Fruit fly (Drosophila melanogaster) whole organism, embryonic: Measurements from ENCODE around the gene CG13928.

Experiments used
- Abd-B ChIP-seq: fragments of 200-800 bp; sonication (Bioruptor generic); optimal IDR thresholded peaks from 2 replicates; lab custom pipeline; 2018; ENCODE audit warnings: missing biosample characterization, mild to moderate bottlenecking, missing genetic modification characterization, moderate library complexity
- CG10321 ChIP-seq: fragments of 200-800 bp; sonication (Bioruptor generic); IDR thresholded peaks from 2 replicates; pipeline ENCODE4 v1.3.6; 2022; ENCODE audit warnings: missing biosample characterization, missing genetic modification characterization
- CG10431 ChIP-seq: fragments of 200-800 bp; sonication (Bioruptor generic); optimal IDR thresholded peaks from 3 replicates; lab custom pipeline; 2018; ENCODE audit warnings: missing biosample characterization, mild to moderate bottlenecking, missing genetic modification characterization
- CG10543 ChIP-seq: fragments of 200-800 bp; sonication (Bioruptor generic); optimal IDR thresholded peaks from 3 replicates; lab custom pipeline; 2017; ENCODE audit warnings: missing biosample characterization, mild to moderate bottlenecking, missing genetic modification characterization, moderate library complexity
- CG1233 ChIP-seq: fragments of 200-800 bp; sonication (Bioruptor generic); optimal IDR thresholded peaks from 4 replicates; lab custom pipeline; 2018; ENCODE audit warnings: missing biosample characterization, mild to moderate bottlenecking, missing genetic modification characterization
- CG12659 ChIP-seq: fragments of 200-800 bp; sonication (Bioruptor generic); optimal IDR thresholded peaks from 3 replicates; lab custom pipeline; 2017; ENCODE audit warnings: mild to moderate bottlenecking, missing biosample characterization, missing genetic modification reagents, missing genetic modification characterization
- CG15073 ChIP-seq: fragments of 200-800 bp; sonication (Bioruptor generic); optimal IDR thresholded peaks from 2 replicates; lab custom pipeline; 2016; ENCODE audit warnings: missing biosample characterization, missing genetic modification characterization
- CG31224 ChIP-seq: fragments of 200-800 bp; sonication (Bioruptor generic); IDR thresholded peaks from 2 replicates; pipeline ENCODE4 v1.3.6; 2022; ENCODE audit warnings: missing biosample characterization, missing genetic modification characterization
- CG31441 ChIP-seq: fragments of 200-800 bp; sonication (Bioruptor generic); IDR thresholded peaks from 2 replicates; pipeline ENCODE4 v1.3.6; 2022; ENCODE audit warnings: missing biosample characterization, missing genetic modification characterization
- CG3838 ChIP-seq: fragments of 200-800 bp; sonication (Bioruptor generic); optimal IDR thresholded peaks from 3 replicates; lab custom pipeline; 2016; ENCODE audit warnings: missing biosample characterization, missing genetic modification characterization
- CG4282 ChIP-seq: fragments of 200-800 bp; sonication (Bioruptor generic); optimal IDR thresholded peaks from 2 replicates; lab custom pipeline; 2016; ENCODE audit warnings: missing biosample characterization, missing genetic modification characterization
- CG4617 ChIP-seq: fragments of 200-800 bp; sonication (Bioruptor generic); optimal IDR thresholded peaks from 3 replicates; lab custom pipeline; 2016; ENCODE audit warnings: missing biosample characterization, missing genetic modification characterization, borderline replicate concordance
- CG4730 ChIP-seq: fragments of 200-800 bp; sonication (Bioruptor generic); IDR thresholded peaks from 2 replicates; pipeline ENCODE4 v1.3.6; 2022; ENCODE audit warnings: missing biosample characterization, missing genetic modification characterization
- CG6683 ChIP-seq: fragments of 200-800 bp; sonication (Bioruptor generic); optimal IDR thresholded peaks from 2 replicates; lab custom pipeline; 2017; ENCODE audit warnings: missing biosample characterization, mild to moderate bottlenecking, missing genetic modification characterization, missing genetic modification reagents
- CG6791 ChIP-seq: fragments of 200-800 bp; sonication (Bioruptor generic); IDR thresholded peaks from 3 replicates; pipeline ENCODE4 v1.3.6; 2022; ENCODE audit warnings: missing biosample characterization, missing genetic modification characterization; ENCODE audit not compliant: partially characterized antibody
- CG7745 ChIP-seq: fragments of 200-800 bp; sonication (Bioruptor generic); optimal IDR thresholded peaks from 2 replicates; lab custom pipeline; 2018; ENCODE audit warnings: missing biosample characterization, mild to moderate bottlenecking, missing genetic modification characterization, moderate library complexity
- CG8359 ChIP-seq: fragments of 200-800 bp; sonication (Bioruptor generic); optimal IDR thresholded peaks from 2 replicates; lab custom pipeline; 2017; ENCODE audit warnings: missing biosample characterization, mild to moderate bottlenecking, missing genetic modification characterization, borderline replicate concordance
- CG9727 ChIP-seq: fragments of 200-800 bp; sonication (Bioruptor generic); optimal IDR thresholded peaks from 3 replicates; lab custom pipeline; 2017; ENCODE audit warnings: missing biosample characterization, mild to moderate bottlenecking, missing genetic modification characterization
- Dad ChIP-seq: fragments of 200-800 bp; sonication (Bioruptor generic); optimal IDR thresholded peaks from 3 replicates; lab custom pipeline; 2016; ENCODE audit warnings: missing biosample characterization, missing genetic modification characterization
- Doc3 ChIP-seq: fragments of 200-800 bp; sonication (Bioruptor generic); IDR thresholded peaks from 3 replicates; pipeline ENCODE4 v1.3.6; 2022; ENCODE audit warnings: missing biosample characterization, missing genetic modification characterization; ENCODE audit not compliant: partially characterized antibody
- Drgx ChIP-seq: fragments of 200-800 bp; sonication (Bioruptor generic); IDR thresholded peaks from 2 replicates; pipeline ENCODE4 v1.3.6; 2022; ENCODE audit warnings: missing biosample characterization, missing genetic modification characterization
- E2f2 ChIP-seq: fragments of 200-800 bp; sonication (Bioruptor generic); IDR thresholded peaks from 2 replicates; pipeline ENCODE4 v1.3.6; 2022; ENCODE audit warnings: missing biosample characterization, missing genetic modification characterization
- Ets65A ChIP-seq: fragments of 200-800 bp; sonication (Bioruptor generic); peaks from one replicate; lab custom pipeline; 2016; ENCODE audit warnings: missing biosample characterization, missing genetic modification characterization
- Fer3 ChIP-seq: fragments of 200-800 bp; sonication (Bioruptor generic); optimal IDR thresholded peaks from 2 replicates; lab custom pipeline; 2018; ENCODE audit warnings: missing biosample characterization, mild to moderate bottlenecking, missing genetic modification characterization, moderate library complexity
- HHEX ChIP-seq: fragments of 200-800 bp; sonication (Bioruptor generic); optimal IDR thresholded peaks from 3 replicates; lab custom pipeline; 2017; ENCODE audit warnings: missing biosample characterization, mild to moderate bottlenecking, missing genetic modification characterization, missing genetic modification reagents
- HLH3B ChIP-seq: fragments of 200-800 bp; sonication (Bioruptor generic); IDR thresholded peaks from 2 replicates; pipeline ENCODE4 v1.3.6; 2022; ENCODE audit warnings: missing biosample characterization, missing genetic modification characterization
- HmgZ ChIP-seq: fragments of 200-800 bp; sonication (Bioruptor generic); optimal IDR thresholded peaks from 2 replicates; lab custom pipeline; 2018; ENCODE audit warnings: missing biosample characterization, mild to moderate bottlenecking, missing genetic modification characterization
- Hr3 ChIP-seq: fragments of 200-800 bp; sonication (Bioruptor generic); optimal IDR thresholded peaks from 3 replicates; lab custom pipeline; 2016; ENCODE audit warnings: missing biosample characterization, missing genetic modification characterization
- Pdp1 ChIP-seq, 2 experiments: fragments of 200-800 bp; sonication (Bioruptor generic); optimal IDR thresholded peaks; 3 replicates each; lab custom pipeline; 2016; ENCODE audit warnings: missing biosample characterization in 2 of 2, missing genetic modification characterization in 2 of 2, mild to moderate bottlenecking in 1 of 2, moderate library complexity in 1 of 2
- Poxn ChIP-seq: fragments of 200-800 bp; sonication (Bioruptor generic); IDR thresholded peaks from 2 replicates; pipeline ENCODE4 v1.3.6; 2022; ENCODE audit warnings: missing biosample characterization, missing genetic modification characterization
- Sox100B ChIP-seq: fragments of 200-800 bp; sonication (Bioruptor generic); optimal IDR thresholded peaks from 3 replicates; lab custom pipeline; 2018; ENCODE audit warnings: missing biosample characterization, mild to moderate bottlenecking, missing genetic modification characterization
- cato ChIP-seq: fragments of 200-800 bp; sonication (Bioruptor generic); optimal IDR thresholded peaks from 2 replicates; lab custom pipeline; 2016; ENCODE audit warnings: missing biosample characterization, missing genetic modification characterization, borderline replicate concordance
- crol ChIP-seq: fragments of 200-800 bp; sonication (Bioruptor generic); IDR thresholded peaks from 2 replicates; pipeline ENCODE4 v1.3.6; 2022; ENCODE audit warnings: missing biosample characterization, missing genetic modification characterization
- grn ChIP-seq: fragments of 200-800 bp; sonication (Bioruptor generic); optimal IDR thresholded peaks from 3 replicates; lab custom pipeline; 2017; ENCODE audit warnings: missing biosample characterization, missing genetic modification characterization
- hkb ChIP-seq, 2 experiments: fragments of 200-800 bp in 1 of 2; fragments of >200 bp in 1 of 2; sonication (Bioruptor generic) in 1 of 2; IDR thresholded peaks in 1 of 2; optimal IDR thresholded peaks in 1 of 2; 2 replicates each; pipeline versions ENCODE4 v1.3.6 to Lab custom; 2017 to 2022; ENCODE audit warnings: missing biosample characterization in 1 of 2, missing genetic modification characterization in 1 of 2
- jigr1 ChIP-seq: fragments of 200-800 bp; sonication (Bioruptor generic); IDR thresholded peaks from 3 replicates; pipeline ENCODE4 v1.3.6; 2022; ENCODE audit warnings: missing biosample characterization, missing genetic modification characterization
- knrl ChIP-seq: fragments of 200-800 bp; sonication (Bioruptor generic); IDR thresholded peaks from 3 replicates; pipeline ENCODE4 v1.3.6; 2022; ENCODE audit warnings: missing biosample characterization, missing genetic modification characterization; ENCODE audit not compliant: partially characterized antibody
- mirr ChIP-seq: fragments of 200-800 bp; sonication (Bioruptor generic); optimal IDR thresholded peaks from 3 replicates; lab custom pipeline; 2018; ENCODE audit warnings: missing biosample characterization, mild to moderate bottlenecking, missing genetic modification characterization
- nerfin-2 ChIP-seq: fragments of 200-800 bp; sonication (Bioruptor generic); IDR thresholded peaks from 2 replicates; pipeline ENCODE4 v1.3.6; 2022; ENCODE audit warnings: missing biosample characterization, missing genetic modification characterization; ENCODE audit not compliant: partially characterized antibody
- pan ChIP-seq, 4 experiments: fragments of >200 bp in 3 of 4; fragments of 200-800 bp in 1 of 4; sonication (Bioruptor generic) in 1 of 4; optimal IDR thresholded peaks in 3 of 4; IDR thresholded peaks in 1 of 4; 2 replicates each; pipeline versions ENCODE4 v1.3.6 to Lab custom; 2017 to 2022; ENCODE audit warnings: missing biosample characterization in 2 of 4, missing genetic modification characterization in 2 of 4, mixed read lengths in 1 of 4
- pb ChIP-seq: fragments of 200-800 bp; sonication (Bioruptor generic); optimal IDR thresholded peaks from 3 replicates; lab custom pipeline; 2016; ENCODE audit warnings: missing biosample characterization, missing genetic modification characterization
- sd ChIP-seq: fragments of 200-800 bp; sonication (Bioruptor generic); optimal IDR thresholded peaks from 3 replicates; lab custom pipeline; 2018; ENCODE audit warnings: missing biosample characterization, mild to moderate bottlenecking, missing genetic modification characterization, moderate library complexity
- sna ChIP-seq: fragments of 200-800 bp; sonication (Bioruptor generic); IDR thresholded peaks from 2 replicates; pipeline ENCODE4 v1.3.6; 2022; ENCODE audit warnings: missing biosample characterization, missing genetic modification characterization; ENCODE audit not compliant: partially characterized antibody
- sug ChIP-seq: fragments of 200-800 bp; optimal IDR thresholded peaks from 2 replicates; lab custom pipeline; 2019; ENCODE audit warnings: missing biosample characterization, mild to moderate bottlenecking, missing genetic modification characterization, moderate library complexity
- vfl ChIP-seq: fragments of 200-800 bp; sonication (Bioruptor generic); optimal IDR thresholded peaks from 2 replicates; lab custom pipeline; 2016; ENCODE audit warnings: missing biosample characterization, missing genetic modification characterization
- vvl ChIP-seq: fragments of 200-800 bp; sonication (Bioruptor generic); IDR thresholded peaks from 2 replicates; pipeline ENCODE4 v1.3.6; 2022; ENCODE audit warnings: missing biosample characterization, missing genetic modification characterization

The CG13928 gene

dm6 chr3L:1580194-1580593, 48.0 kb downstream of the CG13928 start (continued):
- TF ChIP-seq vfl (GFP tag; lab: Kevin White, UChicago) = no peak
- TF ChIP-seq sug = no peak
- peak; percentile 79 for TF ChIP-seq crol (GFP tag; lab: Robert Waterston, UW)
- TF ChIP-seq CG10543 (GFP tag; lab: Kevin White, UChicago) = peak; percentile 46
- TF ChIP-seq Dad (GFP tag; lab: Kevin White, UChicago) = no peak

- TF ChIP-seq Abd-B (GFP tag; lab: Kevin White, UChicago) (no peak), jigr1 (GFP tag; lab: Robert Waterston, UW) (0 out of 3 replicates have a peak, but pooled peaks have one; percentile 30), CG4730 (GFP tag; lab: Robert Waterston, UW) (peak; percentile 49; the same call in 1 of the 2 replicates), CG8359 (GFP tag; lab: Kevin White, UChicago) (peak; percentile 81), knrl (GFP tag; lab: Robert Waterston, UW) (no peak), Sox100B (GFP tag; lab: Kevin White, UChicago) (peak; percentile 81), HLH3B (peak; percentile 59), CG3838 (GFP tag; lab: Kevin White, UChicago) (peak; percentile 67), CG7745 (tag; lab: Kevin White, UChicago) (peak; percentile 79), sna (GFP tag; lab: Robert Waterston, UW) (no peak), HmgZ (peak; percentile 62), mirr (GFP tag; lab: Kevin White, UChicago) (peak; percentile 63), CG10431 (GFP tag; lab: Kevin White, UChicago) (peak; percentile 89), CG6791 (GFP tag; lab: Robert Waterston, UW) (no peak), Ets65A (peak; percentile 96), E2f2 (GFP tag; lab: Robert Waterston, UW) (no peak; the same call in 1 of the 2 replicates), CG12659 (peak; percentile 44), Poxn (GFP tag; lab: Robert Waterston, UW) (no peak), CG4282 (GFP tag; lab: Kevin White, UChicago) (peak; percentile 31), nerfin-2 (no peak), CG15073 (no peak), Pdp1 (GFP tag; optimal IDR thresholded peaks at IDR 0.05; lab: Kevin White, UChicago) (peak; percentile 43 to 69), cato (GFP tag; lab: Kevin White, UChicago) (peak; percentile 47), CG6683 (GFP tag; lab: Kevin White, UChicago) (peak; percentile 48), Doc3 (GFP tag; lab: Robert Waterston, UW) (no peak), Hr3 (GFP tag; lab: Kevin White, UChicago) (peak; percentile 18), pb (GFP tag; lab: Kevin White, UChicago) (peak; percentile 69), CG31224 (GFP tag; lab: Robert Waterston, UW) (no peak), Drgx (GFP tag; lab: Robert Waterston, UW) (no peak), CG10321 (GFP tag; lab: Robert Waterston, UW) (no peak), HHEX (GFP tag; lab: Kevin White, UChicago) (peak; percentile 62), CG31441 (GFP tag; lab: Robert Waterston, UW) (peak; percentile 62; the same call in 1 of the 2 replicates), CG1233 (GFP tag; lab: Kevin White, UChicago) (peak; percentile 77), CG4617 (GFP tag; lab: Kevin White, UChicago) (peak; percentile 29), hkb (optimal IDR thresholded peaks at IDR 0.05; lab: Kevin White, UChicago) (no peak), hkb (GFP tag; IDR thresholded peaks at IDR 0.05; lab: Robert Waterston, UW) (peak; percentile 65), sd (peak; percentile 86), CG9727 (GFP tag; lab: Kevin White, UChicago) (peak; percentile 85), Fer3 (tag; lab: Kevin White, UChicago) (peak; percentile 61), grn (GFP tag; lab: Kevin White, UChicago) (peak; percentile 34), pan (optimal IDR thresholded peaks at IDR 0.05; lab: Kevin White, UChicago) (no peak), pan (GFP tag; optimal IDR thresholded peaks at IDR 0.05 in 1 of 2, IDR thresholded peaks at IDR 0.05 in 1 of 2) (peak in 1 of 2 experiments; percentile 41), vvl (GFP tag; lab: Robert Waterston, UW) (peak; percentile 37)
Observed at dm6 chr3L:1579169-1579853, 48.9 kb downstream of the CG13928 start.
